Fruit fly (Drosophila melanogaster): ENCODE data around the gene Golgin104.

Golgin104 gene

DNA sequence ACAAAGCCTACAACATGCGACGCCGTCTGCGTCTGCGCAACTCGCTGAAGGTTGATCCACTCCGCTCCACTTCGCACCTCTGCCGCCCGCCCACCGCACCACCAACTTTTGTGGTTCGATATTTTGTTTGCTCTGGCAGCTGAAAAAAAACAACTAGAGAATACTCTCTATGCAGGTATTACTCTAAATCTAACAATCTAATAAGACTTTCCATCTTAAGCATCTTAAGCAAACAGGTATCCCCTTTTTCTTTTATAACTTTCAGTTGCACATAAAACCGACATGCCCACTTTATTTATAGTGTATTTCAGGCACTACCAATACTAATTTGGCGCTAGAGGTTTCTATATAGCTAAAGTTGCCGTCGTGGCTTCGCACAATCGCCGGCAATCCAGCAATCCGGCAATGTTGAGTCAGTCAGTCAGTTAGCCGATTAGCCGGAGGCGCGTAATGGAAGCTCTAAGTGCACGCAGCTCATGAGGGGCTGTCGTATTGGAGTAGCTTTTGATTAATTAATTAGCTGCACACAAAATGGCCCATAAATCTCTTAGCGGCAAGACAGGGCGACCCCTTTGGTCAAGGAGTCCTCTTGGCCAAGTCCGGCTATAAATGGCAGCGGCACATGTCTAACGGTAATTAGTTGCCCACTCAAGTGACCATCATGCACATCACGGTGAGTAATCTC lies 23.4 kb downstream of the Golgin104 start, which contains the start of gene CG13058 (continued):
- TF ChIP-seq vnd (GFP tag; IDR thresholded peaks at IDR 0.05; ENCODE audit: partially characterized antibody) (no peak), CG17328 (GFP tag; IDR thresholded peaks at IDR 0.05) (peak; percentile 71; the same call in 1 of the 2 replicates), CG6272 (GFP tag; IDR thresholded peaks at IDR 0.05) (no peak), Oaz (GFP tag; IDR thresholded peaks at IDR 0.05) (peak; percentile 66), CG14710 (tag; optimal IDR thresholded peaks at IDR 0.05) (no peak), dan (GFP tag; IDR thresholded peaks at IDR 0.05) (no peak), Dek (tag; optimal IDR thresholded peaks at IDR 0.05) (peak; percentile 60), Kr (GFP tag; optimal IDR thresholded peaks at IDR 0.05) (no peak), Blimp-1 (GFP tag; optimal IDR thresholded peaks at IDR 0.05) (no peak), CG15696 (tag; optimal IDR thresholded peaks at IDR 0.05) (no peak), Dip2 (GFP tag; IDR thresholded peaks at IDR 0.05) (no peak), CG10462 (GFP tag; optimal IDR thresholded peaks at IDR 0.05) (no peak), CG2120 (GFP tag; optimal IDR thresholded peaks at IDR 0.05) (peak; percentile 77), CG7372 (GFP tag; IDR thresholded peaks at IDR 0.05) (no peak), CG43689 (GFP tag; IDR thresholded peaks at IDR 0.05) (peak; percentile 52; the same call in 1 of the 2 replicates), tll (GFP tag; optimal IDR thresholded peaks at IDR 0.05) (no peak), ind (GFP tag; optimal IDR thresholded peaks at IDR 0.05) (peak; percentile 50), sima (GFP tag; optimal IDR thresholded peaks at IDR 0.05) (no peak), CG12659 (GFP tag; optimal IDR thresholded peaks at IDR 0.05) (peak; percentile 70), Rfx (GFP tag; IDR thresholded peaks at IDR 0.05) (0 out of 2 replicates have a peak, but pooled peaks have one; percentile 31), CG10209 (GFP tag; optimal IDR thresholded peaks at IDR 0.05) (peak; percentile 55), CG30020 (tag; optimal IDR thresholded peaks at IDR 0.05) (no peak), CG8478 (optimal IDR thresholded peaks at IDR 0.05) (no peak), Antp (GFP tag; optimal IDR thresholded peaks at IDR 0.05) (no peak), CG17612 (GFP tag; IDR thresholded peaks at IDR 0.05) (no peak), CG2678 (tag; optimal IDR thresholded peaks at IDR 0.05) (peak; percentile 78), CG2129 (GFP tag; IDR thresholded peaks at IDR 0.05; ENCODE audit: partially characterized antibody) (no peak), CG4707 (GFP tag; optimal IDR thresholded peaks at IDR 0.05) (no peak), CG4328 (GFP tag; optimal IDR thresholded peaks at IDR 0.05) (no peak), MBD-R2 (GFP tag; IDR thresholded peaks at IDR 0.05) (peak; percentile 48), CG11247 (GFP tag; IDR thresholded peaks at IDR 0.05) (no peak), CG10274 (GFP tag; optimal IDR thresholded peaks at IDR 0.05) (peak; percentile 5), Lpt (GFP tag; optimal IDR thresholded peaks at IDR 0.05) (no peak), CG13624 (GFP tag; optimal IDR thresholded peaks at IDR 0.05) (no peak), CG5180 (GFP tag; optimal IDR thresholded peaks at IDR 0.05) (peak; percentile 57), vvl (GFP tag; IDR thresholded peaks at IDR 0.05) (no peak), dati (GFP tag; IDR thresholded peaks at IDR 0.05) (no peak), Mes4 (GFP tag; optimal IDR thresholded peaks at IDR 0.05) (peak; percentile 25), HLH3B (GFP tag; IDR thresholded peaks at IDR 0.05) (peak; percentile 78), lab (GFP tag; optimal IDR thresholded peaks at IDR 0.05) (peak; percentile 83), CG9797 (GFP tag; optimal IDR thresholded peaks at IDR 0.05) (no peak), CG7556 (GFP tag; optimal IDR thresholded peaks at IDR 0.05) (peak; percentile 69), Scr (GFP tag; IDR thresholded peaks at IDR 0.05; ENCODE audit: partially characterized antibody) (no peak), br (optimal IDR thresholded peaks at IDR 0.05) (no peak), slbo (GFP tag; IDR thresholded peaks at IDR 0.05) (peak; percentile 79), CG6175 (GFP tag; IDR thresholded peaks at IDR 0.05) (no peak), CG12942 (GFP tag; optimal IDR thresholded peaks at IDR 0.05) (peak; percentile 45), Optix (GFP tag; IDR thresholded peaks at IDR 0.05) (peak; percentile 55; the same call in 1 of the 3 replicates), mld (GFP tag; IDR thresholded peaks at IDR 0.05; ENCODE audit: partially characterized antibody) (no peak), NC2β (GFP tag; optimal IDR thresholded peaks at IDR 0.05) (no peak), zf30C (GFP tag; optimal IDR thresholded peaks at IDR 0.05) (no peak)
